Worm (Caenorhabditis elegans): ENCODE data around the gene R07G3.8.
A peak's percentile ranks its signal among the peaks of the same experiment; 100 is the strongest.

The R07G3.8 gene

DNA sequence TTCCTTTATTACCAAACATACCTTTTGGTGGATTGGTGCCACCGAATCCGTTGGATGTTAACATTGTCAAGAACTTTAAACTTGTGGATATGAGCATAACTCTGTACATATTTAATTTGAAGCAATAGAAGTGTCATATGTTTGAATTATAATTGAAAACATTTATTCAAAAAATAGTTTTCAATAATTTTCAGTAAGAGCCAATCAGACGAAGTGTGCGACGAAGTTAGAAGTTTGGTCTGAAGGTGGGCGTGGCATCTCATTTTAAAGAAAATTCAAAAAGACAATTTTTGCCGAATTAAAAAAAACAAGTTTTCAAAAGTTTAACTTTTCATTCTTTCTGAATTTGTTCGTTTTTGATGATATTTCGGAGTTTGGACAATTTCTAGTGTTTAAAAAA is 25.5 kb downstream of the R07G3.8 start, which contains the start of gene syd-1 (continued):
- no peak for TF ChIP-seq ceh-82 (tag; optimal IDR thresholded peaks at IDR 0.05)

DNA sequence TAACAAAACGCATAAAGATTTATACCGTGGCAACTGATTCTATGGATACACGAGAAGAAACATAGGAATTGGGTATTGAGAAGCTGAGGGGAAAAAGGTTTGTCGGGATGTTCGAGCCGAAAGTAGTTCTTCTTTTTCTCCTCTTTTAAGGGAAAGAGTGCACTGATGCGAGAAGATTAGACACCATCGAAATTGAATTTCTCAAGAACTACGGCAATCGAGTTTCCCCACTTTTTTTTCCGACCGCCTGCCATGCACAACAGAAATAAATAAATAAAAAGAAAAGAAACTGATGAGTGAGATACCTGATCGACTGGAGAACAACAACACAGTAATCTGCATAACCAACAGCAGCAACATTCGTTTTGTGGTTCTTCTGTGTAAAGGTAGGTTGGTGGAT is 26.1 kb downstream of the R07G3.8 start:
- TF ChIP-seq dmd-8 (GFP tag; IDR thresholded peaks at IDR 0.05) (no peak), lim-7 (GFP tag; IDR thresholded peaks at IDR 0.05) (no peak), ztf-7 (tag; optimal IDR thresholded peaks at IDR 0.05) (no peak), fkh-10 (GFP tag; optimal IDR thresholded peaks at IDR 0.05) (peak; percentile 61), ces-1 (GFP tag; optimal IDR thresholded peaks at IDR 0.05) (peak; percentile 67)

DNA sequence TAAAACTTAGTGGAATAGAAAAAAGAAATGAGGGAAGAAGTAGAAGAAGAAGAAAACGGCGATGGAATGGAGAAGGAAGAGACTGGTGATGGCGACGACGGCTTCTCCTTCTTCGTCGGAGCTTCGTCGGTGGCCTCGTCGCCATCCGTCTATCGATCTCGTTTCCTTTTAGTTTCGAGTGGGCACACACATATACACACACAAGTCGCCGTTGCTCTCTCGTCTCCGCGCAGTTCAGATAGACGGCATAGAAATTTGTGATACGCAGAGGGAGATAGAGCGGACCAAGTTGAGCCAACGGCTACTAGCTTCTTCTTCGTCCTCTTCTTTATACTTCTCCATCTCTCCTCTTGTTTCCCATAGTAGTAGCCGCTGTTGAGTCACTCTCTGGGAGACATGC is 27.1 kb downstream of the R07G3.8 start:
- TF ChIP-seq dmd-6 (GFP tag; IDR thresholded peaks at IDR 0.05) (0 out of 2 replicates have a peak, but pooled peaks have one; percentile 12), ctbp-1 (GFP tag; IDR thresholded peaks at IDR 0.05) (peak; percentile 72; the same call in 1 of the 2 replicates), F37D6.2 (tag; optimal IDR thresholded peaks at IDR 0.05) (peak; percentile 80), egl-43 (GFP tag; IDR thresholded peaks at IDR 0.05) (0 out of 2 replicates have a peak, but pooled peaks have one; percentile 43), rbr-2 (tag; optimal IDR thresholded peaks at IDR 0.05) (peak; percentile 49), F44E2.7 (GFP tag; IDR thresholded peaks at IDR 0.05) (no peak), mep-1 (tag; optimal IDR thresholded peaks at IDR 0.05) (peak; percentile 25), mes-2 (tag; optimal IDR thresholded peaks at IDR 0.05; ENCODE audit: poor library complexity, severe bottlenecking) (peak; percentile 3), aha-1 (tag) (peak; percentile 94), Y75B8A.6 (GFP tag; IDR thresholded peaks at IDR 0.05) (no peak), set-16 (GFP tag; IDR thresholded peaks at IDR 0.05) (peak; percentile 54; the same call in 1 of the 2 replicates), lsy-2 (tag; optimal IDR thresholded peaks at IDR 0.05) (peak in 1 of 2 experiments; percentile 27), unc-62 (GFP tag; optimal IDR thresholded peaks at IDR 0.05 in 1 of 2) (peak in 1 of 2 experiments; percentile 94), unc-62 (tag; optimal IDR thresholded peaks at IDR 0.05) (no peak), hmg-1.1 (GFP tag; IDR thresholded peaks at IDR 0.05) (peak; percentile 62), Y5F2A.4 (GFP tag; optimal IDR thresholded peaks at IDR 0.05) (no peak), attf-4 (tag; optimal IDR thresholded peaks at IDR 0.05) (no peak), fkh-10 (GFP tag; optimal IDR thresholded peaks at IDR 0.05) (peak; percentile 87), ceh-20 (GFP tag; IDR thresholded peaks at IDR 0.05) (0 out of 2 replicates have a peak, but pooled peaks have one; percentile 37), aly-2 (tag; optimal IDR thresholded peaks at IDR 0.05) (no peak), tra-1 (GFP tag; IDR thresholded peaks at IDR 0.05) (no peak)

DNA sequence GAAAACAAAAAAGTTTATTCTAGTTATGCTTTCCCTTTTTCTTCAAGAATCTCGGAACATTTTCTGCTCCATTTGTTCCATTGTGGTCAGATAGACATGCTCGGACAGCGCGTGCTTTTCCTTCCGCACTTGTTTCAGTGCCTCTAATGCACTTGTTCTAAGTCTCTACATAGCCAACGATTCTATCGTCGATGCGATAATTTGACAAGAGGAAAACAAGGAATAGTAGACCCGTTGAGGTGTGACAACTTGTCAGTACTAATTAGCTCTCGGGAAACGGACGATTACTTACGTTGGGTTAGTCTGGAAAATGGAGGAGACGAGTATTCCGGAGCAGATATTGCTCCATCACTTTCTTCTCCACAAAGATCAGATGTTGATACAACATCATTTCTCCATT is 32.0 kb downstream of the R07G3.8 start:
- TF ChIP-seq unc-62 (GFP tag; optimal IDR thresholded peaks at IDR 0.05 in 1 of 2) = peak in 1 of 2 experiments; percentile 94
- TF ChIP-seq unc-62 (tag; optimal IDR thresholded peaks at IDR 0.05) = no peak
- no peak for TF ChIP-seq ceh-20 (GFP tag; IDR thresholded peaks at IDR 0.05)

- TF ChIP-seq ctbp-1 (GFP tag; IDR thresholded peaks at IDR 0.05) = no peak
- no peak for TF ChIP-seq ceh-32 (tag; optimal IDR thresholded peaks at IDR 0.05; ENCODE audit: poor library complexity)
- TF ChIP-seq sdz-12 (GFP tag; optimal IDR thresholded peaks at IDR 0.05) = no peak
- no peak for TF ChIP-seq nhr-77 (tag; optimal IDR thresholded peaks at IDR 0.05)
- no peak for TF ChIP-seq jun-1 (tag; optimal IDR thresholded peaks at IDR 0.05)
- TF ChIP-seq lin-39 (tag; optimal IDR thresholded peaks at IDR 0.05) = no peak
- TF ChIP-seq dmd-8 (GFP tag; IDR thresholded peaks at IDR 0.05) = no peak
- TF ChIP-seq arid-1 (GFP tag; conservative IDR thresholded peaks at IDR 0.05) = no peak
- TF ChIP-seq ztf-11 (tag; optimal IDR thresholded peaks at IDR 0.05) = no peak
- TF ChIP-seq daf-12 (tag; optimal IDR thresholded peaks at IDR 0.05) = no peak
- no peak for TF ChIP-seq T26A8.4 (GFP tag; IDR thresholded peaks at IDR 0.05)
- no peak for TF ChIP-seq skn-1 (tag; optimal IDR thresholded peaks at IDR 0.05)
- TF ChIP-seq lin-13 (GFP tag; optimal IDR thresholded peaks at IDR 0.05) = no peak
- TF ChIP-seq lir-3 (tag; optimal IDR thresholded peaks at IDR 0.05) = no peak
- TF ChIP-seq duxl-1 (tag; optimal IDR thresholded peaks at IDR 0.05; ENCODE audit: poor library complexity) = no peak
- TF ChIP-seq lin-15B (tag; optimal IDR thresholded peaks at IDR 0.05) = no peak
- no peak for TF ChIP-seq aly-2 (tag; optimal IDR thresholded peaks at IDR 0.05)
- no peak for TF ChIP-seq saeg-2 (GFP tag; IDR thresholded peaks at IDR 0.05)
- no peak for TF ChIP-seq D1046.2 (GFP tag; IDR thresholded peaks at IDR 0.05)
Observed at ce11 chrII:7583555-7583954, 36.8 kb downstream of the R07G3.8 start, which contains the start of gene mks-3. Gene mks-3, minus strand, starts transcription at chrII:7583655.
